Worm (Caenorhabditis elegans) whole organism, L1 larva: ENCODE data around the gene cyn-16.

Experiments used
- C16A3.4 ChIP-seq: fragments of 150-350 bp; optimal IDR thresholded peaks from 2 replicates; lab custom pipeline; 2014; ENCODE audit warnings: missing biosample characterization, missing genetic modification characterization
- alr-1 ChIP-seq: fragments of 200-800 bp; sonication (Bioruptor generic); optimal IDR thresholded peaks from 2 replicates; lab custom pipeline; 2018; ENCODE audit warnings: borderline replicate concordance, mild to moderate bottlenecking, missing genetic modification characterization, missing compliant biosample characterization
- ceh-82 ChIP-seq, 3 experiments: fragments of 150-350 bp in 1 of 3; sonication (generic microtip) in 2 of 3; optimal IDR thresholded peaks; 2 replicates each; lab custom pipeline; 2014 to 2017; ENCODE audit warnings: missing biosample characterization in 3 of 3, missing genetic modification characterization in 3 of 3
- ceh-88 ChIP-seq: fragments of 200-800 bp; sonication (Bioruptor generic); IDR thresholded peaks from 2 replicates; pipeline ENCODE4 v1.3.6; 2022; ENCODE audit warnings: missing genetic modification characterization, missing compliant biosample characterization
- efl-1 ChIP-seq, 4 experiments: fragments of 150-350 bp; optimal IDR thresholded peaks in 3 of 4; peaks in 1 of 4; 1 replicate in 1 of 4; 2 replicates in 3 of 4; lab custom pipeline; 2014; ENCODE audit warnings: missing biosample characterization in 2 of 4, missing genetic modification characterization in 2 of 4, missing genetic modification reagents in 2 of 4
- egl-27 ChIP-seq, 2 experiments: fragments of 150-350 bp in 1 of 2; sonication (generic microtip); optimal IDR thresholded peaks; 3 replicates each; lab custom pipeline; 2017 to 2018; ENCODE audit warnings: missing biosample characterization in 2 of 2, missing genetic modification characterization in 2 of 2, missing genetic modification reagents in 2 of 2
- elt-2 ChIP-seq: sonication (generic microtip); optimal IDR thresholded peaks from 2 replicates; lab custom pipeline; 2016; ENCODE audit warnings: missing genetic modification characterization, mild to moderate bottlenecking, inconsistent platforms, missing compliant biosample characterization, missing genetic modification reagents
- ets-5 ChIP-seq: fragments of 200-800 bp; sonication (Bioruptor generic); IDR thresholded peaks from 2 replicates; pipeline ENCODE4 v1.3.6; 2022; ENCODE audit warnings: missing genetic modification characterization, missing compliant biosample characterization
- fkh-4 ChIP-seq: sonication (generic microtip); optimal IDR thresholded peaks from 2 replicates; lab custom pipeline; 2016; ENCODE audit warnings: missing compliant biosample characterization, missing genetic modification characterization, borderline replicate concordance
- fkh-8 ChIP-seq: sonication (generic microtip); optimal IDR thresholded peaks from 2 replicates; lab custom pipeline; 2016; ENCODE audit warnings: mild to moderate bottlenecking, missing genetic modification characterization, missing compliant biosample characterization
- fos-1 ChIP-seq: fragments of 150-350 bp; optimal IDR thresholded peaks from 2 replicates; lab custom pipeline; 2014; ENCODE audit warnings: missing biosample characterization, missing genetic modification characterization
- grh-1 ChIP-seq: fragments of 200-800 bp; sonication (Bioruptor generic); IDR thresholded peaks from 2 replicates; pipeline ENCODE4 v1.3.6; 2022; ENCODE audit warnings: missing genetic modification reagents, missing genetic modification characterization, missing compliant biosample characterization
- hpl-2 ChIP-seq: fragments of 150-350 bp; optimal IDR thresholded peaks from 2 replicates; lab custom pipeline; 2014; ENCODE audit warnings: missing biosample characterization, missing genetic modification reagents, missing genetic modification characterization
- irx-1 ChIP-seq: sonication (generic microtip); optimal IDR thresholded peaks from 2 replicates; lab custom pipeline; 2016; ENCODE audit warnings: missing genetic modification characterization, missing compliant biosample characterization
- isw-1 ChIP-seq: fragments of 200-800 bp; sonication (Bioruptor generic); IDR thresholded peaks from 2 replicates; pipeline ENCODE4 v1.3.6; 2022; ENCODE audit warnings: missing genetic modification characterization, missing compliant biosample characterization
- lin-35 ChIP-seq, 2 experiments: fragments of 150-350 bp; optimal IDR thresholded peaks; 2 replicates each; lab custom pipeline; 2014; ENCODE audit warnings: missing biosample characterization in 2 of 2, missing genetic modification characterization in 2 of 2, missing genetic modification reagents in 2 of 2
- lin-39 ChIP-seq: fragments of 150-350 bp; optimal IDR thresholded peaks from 2 replicates; lab custom pipeline; 2014; ENCODE audit warnings: missing biosample characterization, missing genetic modification reagents, missing genetic modification characterization
- lsy-2 ChIP-seq, 2 experiments: fragments of 150-350 bp; optimal IDR thresholded peaks; 2 replicates each; lab custom pipeline; 2014; ENCODE audit warnings: missing biosample characterization in 2 of 2, missing genetic modification characterization in 2 of 2
- nhr-20 ChIP-seq: sonication (generic microtip); optimal IDR thresholded peaks from 2 replicates; lab custom pipeline; 2016; ENCODE audit warnings: mild to moderate bottlenecking, missing genetic modification characterization, missing compliant biosample characterization
- nhr-237 ChIP-seq: fragments of 150-350 bp; optimal IDR thresholded peaks from 2 replicates; lab custom pipeline; 2014; ENCODE audit warnings: missing biosample characterization, missing genetic modification characterization
- nhr-47 ChIP-seq: sonication (generic microtip); optimal IDR thresholded peaks from 2 replicates; lab custom pipeline; 2016; ENCODE audit warnings: mild to moderate bottlenecking, missing genetic modification characterization, moderate library complexity, missing compliant biosample characterization
- nhr-71 ChIP-seq: sonication (generic microtip); optimal IDR thresholded peaks from 2 replicates; lab custom pipeline; 2016; ENCODE audit warnings: mild to moderate bottlenecking, missing genetic modification characterization, moderate library complexity, missing compliant biosample characterization
- nhr-85 ChIP-seq: sonication (generic microtip); peaks from one replicate; lab custom pipeline; 2016; ENCODE audit warnings: missing genetic modification characterization, inconsistent platforms, missing compliant biosample characterization
- nhr-90 ChIP-seq: sonication (generic microtip); optimal IDR thresholded peaks from 2 replicates; lab custom pipeline; 2016; ENCODE audit warnings: mild to moderate bottlenecking, missing genetic modification characterization, missing compliant biosample characterization; ENCODE audit not compliant: poor library complexity
- pax-3 ChIP-seq: fragments of 200-800 bp; sonication (Bioruptor generic); optimal IDR thresholded peaks from 2 replicates; lab custom pipeline; 2018; ENCODE audit warnings: mild to moderate bottlenecking, missing genetic modification characterization, moderate library complexity, missing compliant biosample characterization
- rnt-1 ChIP-seq: sonication (generic microtip); optimal IDR thresholded peaks from 2 replicates; lab custom pipeline; 2016; ENCODE audit warnings: mild to moderate bottlenecking, missing genetic modification characterization, moderate library complexity, missing compliant biosample characterization
- skn-1 ChIP-seq: fragments of 150-350 bp; optimal IDR thresholded peaks from 2 replicates; lab custom pipeline; 2014; ENCODE audit warnings: missing biosample characterization, missing genetic modification characterization
- snpc-4 ChIP-seq: fragments of 150-350 bp; optimal IDR thresholded peaks from 2 replicates; lab custom pipeline; 2014; ENCODE audit warnings: missing biosample characterization, missing genetic modification characterization
- sox-4 ChIP-seq: sonication (generic microtip); optimal IDR thresholded peaks from 2 replicates; lab custom pipeline; 2016; ENCODE audit warnings: missing genetic modification characterization, missing compliant biosample characterization
- unc-30 ChIP-seq: sonication (generic microtip); optimal IDR thresholded peaks from 2 replicates; lab custom pipeline; 2017; ENCODE audit warnings: missing biosample characterization, missing genetic modification characterization
- unc-62 ChIP-seq: fragments of 150-350 bp; optimal IDR thresholded peaks from 2 replicates; lab custom pipeline; 2014; ENCODE audit warnings: missing biosample characterization, missing genetic modification reagents, missing genetic modification characterization
- zag-1 ChIP-seq: fragments of 150-350 bp; optimal IDR thresholded peaks from 2 replicates; lab custom pipeline; 2014; ENCODE audit warnings: missing biosample characterization, missing genetic modification characterization

cyn-16 gene

ce11 chrII:12067451-12068076 lies 31.0 kb upstream of the cyn-16 start, which contains the start of gene Y17G7B.22:
TSS of gene Y17G7B.22 (plus strand) at chrII:12068026.
- TF ChIP-seq lsy-2 (tag; optimal IDR thresholded peaks at IDR 0.05; lab: Kevin White, UChicago) (no peak), nhr-47 (tag; lab: Kevin White, UChicago) (no peak), alr-1 (tag; lab: Kevin White, UChicago) (no peak), fkh-8 (tag; lab: Kevin White, UChicago) (no peak), skn-1 (tag; lab: Kevin White, UChicago) (no peak), C16A3.4 (tag; lab: Kevin White, UChicago) (no peak), unc-62 (GFP tag; lab: Kevin White, UChicago) (no peak), pax-3 (tag; lab: Kevin White, UChicago) (no peak), ceh-82 (tag; optimal IDR thresholded peaks at IDR 0.05; lab: Kevin White, UChicago) (no peak), sox-4 (tag; lab: Kevin White, UChicago) (no peak), zag-1 (no peak), lin-39 (tag; lab: Kevin White, UChicago) (no peak), egl-27 (tag; optimal IDR thresholded peaks at IDR 0.05; lab: Kevin White, UChicago) (no peak), rnt-1 (tag; lab: Kevin White, UChicago) (no peak), nhr-85 (tag; lab: Kevin White, UChicago) (no peak), ets-5 (GFP tag; lab: Robert Waterston, UW) (no peak)

- peak; percentile 19 for TF ChIP-seq elt-2 (tag; lab: Kevin White, UChicago)
- TF ChIP-seq nhr-237 (tag; lab: Kevin White, UChicago): no peak
- TF ChIP-seq efl-1 (optimal IDR thresholded peaks at IDR 0.05; lab: Kevin White, UChicago): no peak
- TF ChIP-seq efl-1 (GFP tag; optimal IDR thresholded peaks at IDR 0.05 in 1 of 2; lab: Kevin White, UChicago): peak in 1 of 2 experiments; percentile 62
Observed at ce11 chrII:12064680-12065135, 28.2 kb upstream of the cyn-16 start, which contains the start of gene arrd-8. TSS of gene arrd-8 (plus strand) at chrII:12065085.

ce11 chrII:12063076-12063475 lies 26.5 kb upstream of the cyn-16 start:
- TF ChIP-seq fkh-4: no peak
- no peak for TF ChIP-seq grh-1 (GFP tag; lab: Robert Waterston, UW)
- TF ChIP-seq rnt-1 (tag; lab: Kevin White, UChicago): no peak
- TF ChIP-seq unc-30 (tag; lab: Kevin White, UChicago): no peak
- TF ChIP-seq elt-2 (tag; lab: Kevin White, UChicago): peak; percentile 36
- TF ChIP-seq lin-35 (GFP tag; optimal IDR thresholded peaks at IDR 0.05; lab: Kevin White, UChicago): peak in 1 of 2 experiments; percentile 6
- TF ChIP-seq hpl-2 (GFP tag; lab: Kevin White, UChicago): no peak
- TF ChIP-seq fos-1: no peak
- TF ChIP-seq irx-1: no peak
- TF ChIP-seq isw-1 (GFP tag; lab: Robert Waterston, UW): no peak
- TF ChIP-seq nhr-20 (tag; lab: Kevin White, UChicago): no peak

ce11 chrII:12062521-12062920 lies 26.0 kb upstream of the cyn-16 start, which contains the start of gene arrd-7:
TSS of gene arrd-7 (minus strand) at chrII:12062621.
- TF ChIP-seq snpc-4 (tag; lab: Kevin White, UChicago) (no peak), pax-3 (tag; lab: Kevin White, UChicago) (no peak), sox-4 (tag; lab: Kevin White, UChicago) (no peak), alr-1 (tag; lab: Kevin White, UChicago) (no peak)

- no peak for TF ChIP-seq ceh-88 (GFP tag; lab: Robert Waterston, UW)
- no peak for TF ChIP-seq efl-1 (optimal IDR thresholded peaks at IDR 0.05; lab: Kevin White, UChicago)
- TF ChIP-seq efl-1 (GFP tag; optimal IDR thresholded peaks at IDR 0.05 in 1 of 2; lab: Kevin White, UChicago): peak in 1 of 2 experiments; percentile 81
- TF ChIP-seq nhr-71 (tag; lab: Kevin White, UChicago): peak; percentile 16
- no peak for TF ChIP-seq nhr-90 (tag; lab: Kevin White, UChicago)
Observed at ce11 chrII:12059872-12060271, 23.3 kb upstream of the cyn-16 start.
